Worm (Caenorhabditis elegans): ENCODE measurements around the gene C09F5.3.

- TF ChIP-seq attf-4 (tag; optimal IDR thresholded peaks at IDR 0.05) (no peak), fos-1 (tag; optimal IDR thresholded peaks at IDR 0.05) (no peak)
Measured at ce11 chrIII:620204-620718, 44.8 kb downstream of the C09F5.3 start, which contains the start of gene T19C3.4.
